Worm (Caenorhabditis elegans): ENCODE measurements around the gene acbp-5.

Gene acbp-5

DNA sequence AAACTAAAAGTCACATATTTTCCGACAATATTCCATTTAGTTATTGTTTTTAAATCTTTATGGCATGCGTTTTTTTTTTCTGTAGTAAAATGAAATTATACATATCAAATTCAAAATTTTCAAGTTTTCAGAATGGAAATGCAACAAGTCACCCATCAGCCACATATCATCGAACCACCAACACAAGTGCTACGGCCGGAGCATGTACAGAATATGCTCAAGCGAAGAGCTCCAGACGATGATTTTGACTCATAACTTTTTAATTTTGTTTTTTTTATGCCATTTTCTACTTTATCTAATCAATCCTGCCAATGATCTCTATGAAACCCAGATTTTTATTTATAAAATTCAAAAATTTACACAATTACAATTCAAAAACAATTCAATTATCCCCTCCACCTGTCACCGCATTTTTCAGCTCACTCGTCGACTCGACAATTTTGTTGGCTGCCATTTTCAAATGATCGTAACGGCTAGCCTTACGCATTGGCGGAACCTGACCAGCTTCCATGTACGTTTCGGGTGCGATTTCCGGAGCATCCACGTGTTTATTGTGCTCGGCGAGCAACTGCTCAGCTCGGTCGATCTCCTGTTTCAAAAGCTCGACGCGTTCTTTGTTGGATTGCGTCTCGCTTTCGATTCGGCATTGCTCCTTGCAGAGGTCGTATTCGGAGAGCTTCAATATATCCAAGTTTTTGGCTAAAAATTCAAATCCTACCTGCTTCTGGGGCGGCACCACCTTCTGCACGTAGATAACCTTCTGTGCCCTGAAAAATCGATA, 15.6 kb downstream of the acbp-5 start (continued):
- TF ChIP-seq gei-17 (GFP tag; optimal IDR thresholded peaks at IDR 0.05) (no peak), ceh-40 (GFP tag; IDR thresholded peaks at IDR 0.05) (no peak), dox-1 (GFP tag; IDR thresholded peaks at IDR 0.05) (peak; percentile 69), Y79H2A.3 (GFP tag; conservative IDR thresholded peaks at IDR 0.05) (no peak), nhr-90 (tag; optimal IDR thresholded peaks at IDR 0.05) (peak; percentile 60), lag-1 (GFP tag; IDR thresholded peaks at IDR 0.05) (no peak), tlf-1 (GFP tag; optimal IDR thresholded peaks at IDR 0.05) (peak; percentile 50), ztf-26 (tag; optimal IDR thresholded peaks at IDR 0.05) (no peak), sptf-2 (GFP tag; optimal IDR thresholded peaks at IDR 0.05) (no peak), ets-4 (GFP tag; optimal IDR thresholded peaks at IDR 0.05) (no peak), let-607 (tag; optimal IDR thresholded peaks at IDR 0.05) (no peak), ceh-100 (GFP tag; IDR thresholded peaks at IDR 0.05) (no peak), egl-18 (GFP tag; IDR thresholded peaks at IDR 0.05) (no peak), lsl-1 (GFP tag; optimal IDR thresholded peaks at IDR 0.05) (no peak), ama-1 (optimal IDR thresholded peaks at IDR 0.05) (no peak), ama-1 (GFP tag; optimal IDR thresholded peaks at IDR 0.05) (peak in 1 of 2 experiments; percentile 52), ztf-25 (GFP tag; IDR thresholded peaks at IDR 0.05) (no peak), chd-7 (tag; optimal IDR thresholded peaks at IDR 0.05) (peak; percentile 11), K11D2.4 (GFP tag; IDR thresholded peaks at IDR 0.05) (no peak), F52B5.7 (tag; optimal IDR thresholded peaks at IDR 0.05) (peak; percentile 6), cebp-2 (GFP tag; IDR thresholded peaks at IDR 0.05) (no peak), B0035.1 (tag; optimal IDR thresholded peaks at IDR 0.05) (no peak), pha-4 (tag; optimal IDR thresholded peaks at IDR 0.05) (no peak), tbp1 (GFP tag; optimal IDR thresholded peaks at IDR 0.05) (peak; percentile 27), ztf-28 (GFP tag; IDR thresholded peaks at IDR 0.05) (no peak), nhr-27 (tag; optimal IDR thresholded peaks at IDR 0.05) (no peak), Y53G8AR.9 (GFP tag; conservative IDR thresholded peaks at IDR 0.05) (peak; percentile 77; the same call in 1 of the 2 replicates), zfh-2 (GFP tag; conservative IDR thresholded peaks at IDR 0.05) (peak; percentile 79), madf-8 (GFP tag; conservative IDR thresholded peaks at IDR 0.05) (no peak), fkh-3 (tag; optimal IDR thresholded peaks at IDR 0.05) (no peak), aptf-2 (GFP tag; conservative IDR thresholded peaks at IDR 0.05) (no peak), xnd-1 (tag; optimal IDR thresholded peaks at IDR 0.05) (no peak), nfya-1 (tag; optimal IDR thresholded peaks at IDR 0.05; ENCODE audit: borderline replicate concordance, insufficient read depth) (no peak), ztf-6 (GFP tag; IDR thresholded peaks at IDR 0.05) (no peak), lin-26 (GFP tag; IDR thresholded peaks at IDR 0.05) (peak; percentile 38; the same call in 1 of the 2 replicates), athp-1 (tag; optimal IDR thresholded peaks at IDR 0.05) (no peak), T07F8.4 (tag; optimal IDR thresholded peaks at IDR 0.05) (no peak), F57C9.4 (tag; optimal IDR thresholded peaks at IDR 0.05) (peak; percentile 7), cebp-1 (GFP tag; IDR thresholded peaks at IDR 0.05) (0 out of 2 replicates have a peak, but pooled peaks have one; percentile 7), cebp-1 (tag; optimal IDR thresholded peaks at IDR 0.05) (peak; percentile 53), unc-62 (GFP tag; optimal IDR thresholded peaks at IDR 0.05) (no peak), rec-8 (tag; optimal IDR thresholded peaks at IDR 0.05) (no peak), nfya-2 (GFP tag; IDR thresholded peaks at IDR 0.05) (peak; percentile 68; the same call in 1 of the 2 replicates), nfyb-1 (GFP tag; IDR thresholded peaks at IDR 0.05) (peak; percentile 64; the same call in 1 of the 2 replicates), lsy-27 (tag; optimal IDR thresholded peaks at IDR 0.05; ENCODE audit: borderline replicate concordance, insufficient read depth) (no peak), snpc-1.1 (tag; optimal IDR thresholded peaks at IDR 0.05; ENCODE audit: insufficient read depth) (no peak), him-1 (tag; optimal IDR thresholded peaks at IDR 0.05) (no peak)

Measured in whole organism, young adult.